Worm (Caenorhabditis elegans): ENCODE data around the gene met-2.
"Not testable (repeated sequence)": the region's sequence is repeated elsewhere in the genome, so short reads cannot be mapped to it uniquely, and the experiment has no call there.

- TF ChIP-seq tbx-11 (GFP tag; IDR thresholded peaks at IDR 0.05); pes-1 (GFP tag; IDR thresholded peaks at IDR 0.05); hmg-4 (GFP tag; optimal IDR thresholded peaks at IDR 0.05): not testable (repeated sequence)
These were observed 35.7 kb upstream of the met-2 start, which contains the start of gene clc-28 for ce11 chrIII:8339372-8339771.
